Fruit fly (Drosophila melanogaster) whole organism, embryonic: ENCODE data around the gene rogdi.

ENCODE experiments used
- Atf6 ChIP-seq: fragments of 200-800 bp; sonication (Bioruptor generic); IDR thresholded peaks from 2 replicates; pipeline ENCODE4 v1.3.6; 2022; ENCODE audit warnings: missing biosample characterization, missing genetic modification characterization
- BtbVII ChIP-seq: fragments of 200-800 bp; sonication (Bioruptor generic); optimal IDR thresholded peaks from 3 replicates; lab custom pipeline; 2017; ENCODE audit warnings: missing biosample characterization, mild to moderate bottlenecking, missing genetic modification characterization
- CG11398 ChIP-seq: fragments of 200-800 bp; sonication (Bioruptor generic); optimal IDR thresholded peaks from 2 replicates; lab custom pipeline; 2016; ENCODE audit warnings: missing biosample characterization, missing genetic modification characterization
- CG11696 ChIP-seq: fragments of 200-800 bp; sonication (Bioruptor generic); IDR thresholded peaks from 2 replicates; pipeline ENCODE4 v1.3.6; 2022; ENCODE audit warnings: missing biosample characterization, missing genetic modification characterization
- CG13624 ChIP-seq: fragments of 200-800 bp; sonication (Bioruptor generic); optimal IDR thresholded peaks from 2 replicates; lab custom pipeline; 2016; ENCODE audit warnings: missing biosample characterization, missing genetic modification characterization
- CG13894 ChIP-seq: fragments of 200-800 bp; sonication (Bioruptor generic); optimal IDR thresholded peaks from 3 replicates; lab custom pipeline; 2018; ENCODE audit warnings: missing biosample characterization, mild to moderate bottlenecking, missing genetic modification characterization, moderate library complexity
- CG14860 ChIP-seq: fragments of 200-800 bp; sonication (Bioruptor generic); IDR thresholded peaks from 3 replicates; pipeline ENCODE4 v1.3.6; 2022; ENCODE audit warnings: missing biosample characterization, missing genetic modification characterization; ENCODE audit not compliant: partially characterized antibody
- CG1602 ChIP-seq: fragments of 200-800 bp; sonication (Bioruptor generic); optimal IDR thresholded peaks from 3 replicates; lab custom pipeline; 2016; ENCODE audit warnings: missing biosample characterization, missing genetic modification characterization
- CG17385 ChIP-seq: fragments of 200-800 bp; sonication (Bioruptor generic); optimal IDR thresholded peaks from 3 replicates; lab custom pipeline; 2018; ENCODE audit warnings: missing biosample characterization, mild to moderate bottlenecking, missing genetic modification characterization
- CG17802 ChIP-seq: fragments of 200-800 bp; sonication (Bioruptor generic); optimal IDR thresholded peaks from 2 replicates; lab custom pipeline; 2018; ENCODE audit warnings: missing biosample characterization, mild to moderate bottlenecking, missing genetic modification characterization, moderate library complexity
- CG2120 ChIP-seq: fragments of 200-800 bp; sonication (Bioruptor generic); optimal IDR thresholded peaks from 3 replicates; lab custom pipeline; 2016; ENCODE audit warnings: missing biosample characterization, missing genetic modification characterization
- CG32532 ChIP-seq: fragments of 200-800 bp; sonication (Bioruptor generic); IDR thresholded peaks from 2 replicates; pipeline ENCODE4 v1.3.6; 2022; ENCODE audit warnings: missing biosample characterization, missing genetic modification characterization
- CG3281 ChIP-seq: fragments of 200-800 bp; sonication (Bioruptor generic); optimal IDR thresholded peaks from 3 replicates; lab custom pipeline; 2017; ENCODE audit warnings: missing biosample characterization, mild to moderate bottlenecking, missing genetic modification characterization
- CG42726 ChIP-seq: fragments of 200-800 bp; sonication (Bioruptor generic); IDR thresholded peaks from 2 replicates; pipeline ENCODE4 v1.3.6; 2022; ENCODE audit warnings: missing biosample characterization, missing genetic modification characterization; ENCODE audit not compliant: partially characterized antibody
- CG5180 ChIP-seq: fragments of 200-800 bp; sonication (Bioruptor generic); optimal IDR thresholded peaks from 3 replicates; lab custom pipeline; 2017; ENCODE audit warnings: missing biosample characterization, missing genetic modification characterization, mild to moderate bottlenecking, moderate library complexity, missing genetic modification reagents
- CG7963 ChIP-seq: fragments of 200-800 bp; sonication (Bioruptor generic); IDR thresholded peaks from 3 replicates; pipeline ENCODE4 v1.3.6; 2022; ENCODE audit warnings: missing biosample characterization, missing genetic modification characterization; ENCODE audit not compliant: partially characterized antibody
- CG8924 ChIP-seq: fragments of 200-800 bp; optimal IDR thresholded peaks from 3 replicates; lab custom pipeline; 2019; ENCODE audit warnings: missing biosample characterization, mild to moderate bottlenecking, missing genetic modification characterization, moderate library complexity
- CG9817 ChIP-seq: fragments of 200-800 bp; sonication (Bioruptor generic); optimal IDR thresholded peaks from 2 replicates; lab custom pipeline; 2018; ENCODE audit warnings: missing biosample characterization, mild to moderate bottlenecking, missing genetic modification characterization, moderate library complexity
- Eip74EF ChIP-seq, 2 experiments: fragments of 200-800 bp in 1 of 2; fragments of >200 bp in 1 of 2; sonication (Bioruptor generic) in 1 of 2; optimal IDR thresholded peaks; 2 replicates each; lab custom pipeline; 2017 to 2019; ENCODE audit warnings: missing biosample characterization in 2 of 2, missing genetic modification characterization in 2 of 2, mild to moderate bottlenecking in 1 of 2, moderate library complexity in 1 of 2
- HLH54F ChIP-seq: fragments of 200-800 bp; sonication (Bioruptor generic); optimal IDR thresholded peaks from 3 replicates; lab custom pipeline; 2016; ENCODE audit warnings: missing biosample characterization, missing genetic modification characterization
- Hr78 ChIP-seq, 2 experiments: fragments of 200-800 bp in 1 of 2; fragments of >200 bp in 1 of 2; sonication (Bioruptor generic) in 1 of 2; optimal IDR thresholded peaks; 2 replicates each; lab custom pipeline; 2017 to 2019; ENCODE audit warnings: missing biosample characterization in 2 of 2, missing genetic modification characterization in 2 of 2, mild to moderate bottlenecking in 1 of 2, moderate library complexity in 1 of 2
- Med ChIP-seq: fragments of 200-800 bp; sonication (Bioruptor generic); peaks from one replicate; lab custom pipeline; 2016; ENCODE audit warnings: missing biosample characterization, missing genetic modification characterization, mild to moderate bottlenecking, inconsistent platforms, moderate library complexity
- PHDP ChIP-seq: fragments of 200-800 bp; sonication (Bioruptor generic); optimal IDR thresholded peaks from 3 replicates; lab custom pipeline; 2018; ENCODE audit warnings: missing biosample characterization, mild to moderate bottlenecking, missing genetic modification characterization, moderate library complexity
- Sry-β ChIP-seq: fragments of 200-800 bp; sonication (Bioruptor generic); optimal IDR thresholded peaks from 2 replicates; lab custom pipeline; 2018; ENCODE audit warnings: missing biosample characterization, mild to moderate bottlenecking, missing genetic modification characterization, moderate library complexity
- Vsx1 ChIP-seq: fragments of 200-800 bp; sonication (Bioruptor generic); optimal IDR thresholded peaks from 2 replicates; lab custom pipeline; 2017; ENCODE audit warnings: missing biosample characterization, mild to moderate bottlenecking, missing genetic modification characterization, missing genetic modification reagents
- bigmax ChIP-seq: fragments of 200-800 bp; sonication (Bioruptor generic); optimal IDR thresholded peaks from 2 replicates; lab custom pipeline; 2018; ENCODE audit warnings: missing biosample characterization, mild to moderate bottlenecking, missing genetic modification characterization
- br ChIP-seq: fragments of >200 bp; optimal IDR thresholded peaks from 2 replicates; lab custom pipeline; 2017
- cato ChIP-seq: fragments of 200-800 bp; sonication (Bioruptor generic); optimal IDR thresholded peaks from 2 replicates; lab custom pipeline; 2016; ENCODE audit warnings: missing biosample characterization, missing genetic modification characterization, borderline replicate concordance
- chinmo ChIP-seq: fragments of 200-800 bp; sonication (Bioruptor generic); IDR thresholded peaks from 4 replicates; pipeline ENCODE4 v1.3.6; 2022; ENCODE audit warnings: missing biosample characterization, missing genetic modification characterization; ENCODE audit not compliant: partially characterized antibody
- ci ChIP-seq: fragments of 200-800 bp; sonication (Bioruptor generic); IDR thresholded peaks from 3 replicates; pipeline ENCODE4 v1.3.6; 2022; ENCODE audit warnings: missing biosample characterization, missing genetic modification characterization
- cwo ChIP-seq: fragments of 200-800 bp; sonication (Bioruptor generic); optimal IDR thresholded peaks from 3 replicates; lab custom pipeline; 2017; ENCODE audit warnings: missing biosample characterization, missing genetic modification characterization, mild to moderate bottlenecking, moderate library complexity, missing genetic modification reagents
- da ChIP-seq: fragments of 200-800 bp; sonication (Bioruptor generic); optimal IDR thresholded peaks from 2 replicates; lab custom pipeline; 2016; ENCODE audit warnings: missing biosample characterization, missing genetic modification characterization
- dm ChIP-seq: fragments of 200-800 bp; sonication (Bioruptor generic); optimal IDR thresholded peaks from 3 replicates; lab custom pipeline; 2016; ENCODE audit warnings: missing biosample characterization, missing genetic modification characterization
- fd64A ChIP-seq: fragments of 200-800 bp; sonication (Bioruptor generic); optimal IDR thresholded peaks from 3 replicates; lab custom pipeline; 2018; ENCODE audit warnings: missing biosample characterization, mild to moderate bottlenecking, missing genetic modification characterization
- ftz-f1 ChIP-seq: fragments of 200-800 bp; sonication (Bioruptor generic); optimal IDR thresholded peaks from 2 replicates; lab custom pipeline; 2016; ENCODE audit warnings: missing biosample characterization, missing genetic modification characterization
- ham ChIP-seq: fragments of 200-800 bp; sonication (Bioruptor generic); IDR thresholded peaks from 2 replicates; pipeline ENCODE4 v1.3.6; 2022; ENCODE audit warnings: missing biosample characterization, missing genetic modification characterization
- hth ChIP-seq: fragments of >200 bp; optimal IDR thresholded peaks from 2 replicates; lab custom pipeline; 2017; ENCODE audit warnings: inconsistent platforms
- ind ChIP-seq: fragments of 200-800 bp; sonication (Bioruptor generic); optimal IDR thresholded peaks from 3 replicates; lab custom pipeline; 2016; ENCODE audit warnings: missing biosample characterization, missing genetic modification characterization
- lmd ChIP-seq: fragments of 200-800 bp; sonication (Bioruptor generic); IDR thresholded peaks from 2 replicates; pipeline ENCODE4 v1.3.6; 2022; ENCODE audit warnings: missing biosample characterization, missing genetic modification characterization
- mam ChIP-seq: fragments of 200-800 bp; sonication (Bioruptor generic); optimal IDR thresholded peaks from 3 replicates; lab custom pipeline; 2016; ENCODE audit warnings: missing biosample characterization, missing genetic modification characterization
- nom ChIP-seq: fragments of 200-800 bp; sonication (Bioruptor generic); optimal IDR thresholded peaks from 2 replicates; lab custom pipeline; 2017; ENCODE audit warnings: missing biosample characterization, missing genetic modification characterization, mild to moderate bottlenecking, moderate library complexity, missing genetic modification reagents
- rib ChIP-seq: fragments of 200-800 bp; sonication (Bioruptor generic); IDR thresholded peaks from 2 replicates; pipeline ENCODE4 v1.3.6; 2022; ENCODE audit warnings: missing biosample characterization, missing genetic modification characterization
- run ChIP-seq: fragments of 200-800 bp; sonication (Bioruptor generic); optimal IDR thresholded peaks from 3 replicates; lab custom pipeline; 2018; ENCODE audit warnings: missing biosample characterization, mild to moderate bottlenecking, missing genetic modification characterization
- salm ChIP-seq: fragments of 200-800 bp; sonication (Bioruptor generic); optimal IDR thresholded peaks from 2 replicates; lab custom pipeline; 2018; ENCODE audit warnings: missing biosample characterization, mild to moderate bottlenecking, missing genetic modification characterization
- sens ChIP-seq: fragments of 200-800 bp; sonication (Bioruptor generic); peaks from one replicate; lab custom pipeline; 2016; ENCODE audit warnings: missing biosample characterization, missing genetic modification characterization
- slbo ChIP-seq: fragments of 200-800 bp; sonication (Bioruptor generic); IDR thresholded peaks from 2 replicates; pipeline ENCODE4 v1.3.6; 2022; ENCODE audit warnings: missing biosample characterization, missing genetic modification characterization
- slp2 ChIP-seq: fragments of 200-800 bp; sonication (Bioruptor generic); optimal IDR thresholded peaks from 2 replicates; lab custom pipeline; 2016; ENCODE audit warnings: missing biosample characterization, missing genetic modification characterization
- sqz ChIP-seq: fragments of 200-800 bp; sonication (Bioruptor generic); optimal IDR thresholded peaks from 3 replicates; lab custom pipeline; 2018; ENCODE audit warnings: missing biosample characterization, mild to moderate bottlenecking, missing genetic modification characterization
- sug ChIP-seq: fragments of 200-800 bp; optimal IDR thresholded peaks from 2 replicates; lab custom pipeline; 2019; ENCODE audit warnings: missing biosample characterization, mild to moderate bottlenecking, missing genetic modification characterization, moderate library complexity
- wor ChIP-seq: fragments of 200-800 bp; sonication (Bioruptor generic); IDR thresholded peaks from 2 replicates; pipeline ENCODE4 v1.3.6; 2022; ENCODE audit warnings: missing biosample characterization, missing genetic modification characterization

The rogdi gene

DNA sequence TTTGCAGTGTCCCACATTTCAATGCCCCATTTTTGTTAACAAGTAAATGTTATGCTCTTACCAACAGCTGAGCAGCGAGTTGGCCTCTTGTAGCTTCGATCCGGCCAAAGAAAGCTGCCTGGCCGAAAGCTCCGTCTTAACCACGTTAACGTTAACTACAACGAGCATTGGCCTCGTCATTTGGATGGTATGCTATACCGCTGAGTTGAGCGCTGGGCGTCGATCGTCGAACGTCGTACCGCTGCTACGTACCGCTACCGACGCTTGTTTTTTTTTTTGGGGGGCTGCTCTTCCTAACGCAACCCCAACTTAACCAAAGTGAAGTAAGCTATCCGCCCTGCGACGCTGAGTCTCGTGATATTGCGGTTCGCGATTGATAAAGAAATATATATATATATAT, at the start of gene rogdi (continued):
- TF ChIP-seq Atf6 (GFP tag; lab: Robert Waterston, UW): peak; percentile 21; the same call in 1 of the 2 replicates
- TF ChIP-seq CG9817 (tag; lab: Kevin White, UChicago): no peak
- TF ChIP-seq CG14860 (GFP tag; lab: Robert Waterston, UW): no peak
- TF ChIP-seq fd64A (GFP tag; lab: Kevin White, UChicago): no peak
- no peak for TF ChIP-seq lmd
- TF ChIP-seq CG11696: no peak

DNA sequence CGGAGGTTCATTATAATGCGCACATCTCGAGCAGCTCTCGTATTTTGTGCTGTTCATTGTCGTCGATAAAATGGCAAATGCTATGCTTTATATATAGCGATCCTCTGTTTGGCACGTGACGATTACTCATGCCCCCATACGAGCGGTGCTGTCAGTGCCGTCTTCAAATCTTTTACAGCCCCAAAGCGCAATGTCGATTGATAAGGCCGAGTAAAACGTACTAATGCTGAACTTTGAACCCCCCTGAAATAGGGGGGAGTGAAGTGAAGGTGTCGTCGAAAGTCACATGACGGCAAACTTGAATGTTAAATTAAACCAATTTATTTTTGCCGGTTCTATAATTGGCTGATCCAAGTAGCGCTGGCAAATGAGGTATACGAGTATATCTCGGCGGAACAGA, 49.0 kb upstream of the rogdi start:
- no peak for TF ChIP-seq hth
- TF ChIP-seq CG17385 (GFP tag; lab: Kevin White, UChicago): no peak
- no peak for TF ChIP-seq da
- no peak for TF ChIP-seq ham (GFP tag; lab: Robert Waterston, UW)
- no peak for TF ChIP-seq HLH54F (GFP tag; lab: Kevin White, UChicago)
- no peak for TF ChIP-seq Eip74EF (GFP tag; optimal IDR thresholded peaks at IDR 0.05; lab: Kevin White, UChicago)
- no peak for TF ChIP-seq CG8924 (tag; lab: Kevin White, UChicago)
- no peak for TF ChIP-seq slp2 (GFP tag; lab: Kevin White, UChicago)
- TF ChIP-seq CG2120 (GFP tag; lab: Kevin White, UChicago): no peak
- TF ChIP-seq BtbVII (GFP tag; lab: Kevin White, UChicago): no peak
- no peak for TF ChIP-seq CG17802
- no peak for TF ChIP-seq run (tag; lab: Kevin White, UChicago)
- TF ChIP-seq CG32532 (GFP tag; lab: Robert Waterston, UW): peak; percentile 49; the same call in 1 of the 2 replicates
- peak; percentile 0 for TF ChIP-seq ftz-f1 (GFP tag; lab: Kevin White, UChicago)
- TF ChIP-seq salm: no peak
- no peak for TF ChIP-seq Vsx1 (GFP tag; lab: Kevin White, UChicago)
- TF ChIP-seq sug (tag; lab: Kevin White, UChicago): peak; percentile 79
- no peak for TF ChIP-seq mam (GFP tag; lab: Kevin White, UChicago)
- no peak for TF ChIP-seq rib (GFP tag; lab: Robert Waterston, UW)
- no peak for TF ChIP-seq CG42726 (GFP tag; lab: Robert Waterston, UW)
- no peak for TF ChIP-seq PHDP (tag; lab: Kevin White, UChicago)
- TF ChIP-seq CG11398 (GFP tag; lab: Kevin White, UChicago): no peak
- no peak for TF ChIP-seq wor (GFP tag; lab: Robert Waterston, UW)
- TF ChIP-seq chinmo: 0 out of 4 replicates have a peak, but pooled peaks have one; percentile 44
- no peak for TF ChIP-seq CG13624
- no peak for TF ChIP-seq slbo (GFP tag; lab: Robert Waterston, UW)
- TF ChIP-seq ind: no peak
- no peak for TF ChIP-seq sqz (GFP tag; lab: Kevin White, UChicago)
- no peak for TF ChIP-seq cato (GFP tag; lab: Kevin White, UChicago)
- peak; percentile 92 for TF ChIP-seq cwo (GFP tag; lab: Kevin White, UChicago)
- peak; percentile 54 for TF ChIP-seq Med
- no peak for TF ChIP-seq bigmax (GFP tag; lab: Kevin White, UChicago)
- no peak for TF ChIP-seq CG13894 (tag; lab: Kevin White, UChicago)
- no peak for TF ChIP-seq CG1602 (GFP tag; lab: Kevin White, UChicago)
- TF ChIP-seq CG3281: no peak
- no peak for TF ChIP-seq CG5180 (GFP tag; lab: Kevin White, UChicago)
- no peak for TF ChIP-seq Sry-β (GFP tag; lab: Kevin White, UChicago)
- no peak for TF ChIP-seq br (lab: Kevin White, UChicago)
- TF ChIP-seq dm (GFP tag; lab: Kevin White, UChicago): no peak
- TF ChIP-seq sens (GFP tag; lab: Kevin White, UChicago): peak; percentile 45
- TF ChIP-seq CG7963 (GFP tag; lab: Robert Waterston, UW): no peak
- peak in 1 of 2 experiments; percentile 64 for TF ChIP-seq Hr78 (GFP tag; optimal IDR thresholded peaks at IDR 0.05; lab: Kevin White, UChicago)
- no peak for TF ChIP-seq ci (GFP tag; lab: Robert Waterston, UW)
- peak; percentile 72 for TF ChIP-seq nom
